Fruit fly (Drosophila melanogaster) whole organism, embryonic: ENCODE results near the gene TwdlQ.

ENCODE experiments used
- Atf6 ChIP-seq: fragments of 200-800 bp; sonication (Bioruptor generic); IDR thresholded peaks from 2 replicates; pipeline ENCODE4 v1.3.6; 2022; ENCODE audit warnings: missing biosample characterization, missing genetic modification characterization
- CG10147 ChIP-seq: fragments of 200-800 bp; sonication (Bioruptor generic); optimal IDR thresholded peaks from 2 replicates; lab custom pipeline; 2019; ENCODE audit warnings: missing biosample characterization, mild to moderate bottlenecking, missing genetic modification characterization, moderate library complexity
- CG11504 ChIP-seq: fragments of 200-800 bp; sonication (Bioruptor generic); optimal IDR thresholded peaks from 3 replicates; lab custom pipeline; 2019; ENCODE audit warnings: missing biosample characterization, mild to moderate bottlenecking, missing genetic modification characterization, moderate library complexity
- CG11723 ChIP-seq: fragments of 200-800 bp; sonication (Bioruptor generic); optimal IDR thresholded peaks from 2 replicates; lab custom pipeline; 2017; ENCODE audit warnings: missing biosample characterization, mild to moderate bottlenecking, missing genetic modification characterization
- CG16779 ChIP-seq: fragments of 200-800 bp; sonication (Bioruptor generic); IDR thresholded peaks from 2 replicates; pipeline ENCODE4 v1.3.6; 2022; ENCODE audit warnings: missing biosample characterization, missing genetic modification characterization
- CG16815 ChIP-seq: fragments of 200-800 bp; sonication (Bioruptor generic); optimal IDR thresholded peaks from 3 replicates; lab custom pipeline; 2017; ENCODE audit warnings: missing biosample characterization, mild to moderate bottlenecking, missing genetic modification characterization
- CG17328 ChIP-seq: fragments of 200-800 bp; sonication (Bioruptor generic); IDR thresholded peaks from 2 replicates; pipeline ENCODE4 v1.3.6; 2022; ENCODE audit warnings: missing biosample characterization, missing genetic modification characterization
- CG18476 ChIP-seq: fragments of 200-800 bp; sonication (Bioruptor generic); optimal IDR thresholded peaks from 2 replicates; lab custom pipeline; 2016; ENCODE audit warnings: missing biosample characterization, mild to moderate bottlenecking, missing genetic modification characterization
- CG2120 ChIP-seq: fragments of 200-800 bp; sonication (Bioruptor generic); optimal IDR thresholded peaks from 3 replicates; lab custom pipeline; 2016; ENCODE audit warnings: missing biosample characterization, missing genetic modification characterization
- CG3281 ChIP-seq: fragments of 200-800 bp; sonication (Bioruptor generic); optimal IDR thresholded peaks from 3 replicates; lab custom pipeline; 2017; ENCODE audit warnings: missing biosample characterization, mild to moderate bottlenecking, missing genetic modification characterization
- CG3838 ChIP-seq: fragments of 200-800 bp; sonication (Bioruptor generic); optimal IDR thresholded peaks from 3 replicates; lab custom pipeline; 2016; ENCODE audit warnings: missing biosample characterization, missing genetic modification characterization
- CG7271 ChIP-seq: fragments of 200-800 bp; sonication (Bioruptor generic); optimal IDR thresholded peaks from 2 replicates; lab custom pipeline; 2018; ENCODE audit warnings: missing biosample characterization, mild to moderate bottlenecking, missing genetic modification characterization, moderate library complexity
- CG7963 ChIP-seq: fragments of 200-800 bp; sonication (Bioruptor generic); IDR thresholded peaks from 3 replicates; pipeline ENCODE4 v1.3.6; 2022; ENCODE audit warnings: missing biosample characterization, missing genetic modification characterization; ENCODE audit not compliant: partially characterized antibody
- CG8089 ChIP-seq: fragments of 200-800 bp; sonication (Bioruptor generic); optimal IDR thresholded peaks from 3 replicates; lab custom pipeline; 2016; ENCODE audit warnings: missing biosample characterization, missing genetic modification characterization
- CG9817 ChIP-seq: fragments of 200-800 bp; sonication (Bioruptor generic); optimal IDR thresholded peaks from 2 replicates; lab custom pipeline; 2018; ENCODE audit warnings: missing biosample characterization, mild to moderate bottlenecking, missing genetic modification characterization, moderate library complexity
- CG9932 ChIP-seq: fragments of 200-800 bp; sonication (Bioruptor generic); IDR thresholded peaks from 2 replicates; pipeline ENCODE4 v1.3.6; 2022; ENCODE audit warnings: missing biosample characterization, missing genetic modification characterization
- Deaf1 ChIP-seq: fragments of 200-800 bp; optimal IDR thresholded peaks from 3 replicates; lab custom pipeline; 2019; ENCODE audit warnings: missing biosample characterization, mild to moderate bottlenecking, missing genetic modification characterization, moderate library complexity
- ERR ChIP-seq: fragments of 200-800 bp; sonication (Bioruptor generic); optimal IDR thresholded peaks from 2 replicates; lab custom pipeline; 2016; ENCODE audit warnings: missing biosample characterization, missing genetic modification characterization
- Fer1 ChIP-seq: fragments of 200-800 bp; sonication (Bioruptor generic); optimal IDR thresholded peaks from 2 replicates; lab custom pipeline; 2017; ENCODE audit warnings: missing biosample characterization, mild to moderate bottlenecking, missing genetic modification characterization
- HHEX ChIP-seq: fragments of 200-800 bp; sonication (Bioruptor generic); optimal IDR thresholded peaks from 3 replicates; lab custom pipeline; 2017; ENCODE audit warnings: missing biosample characterization, mild to moderate bottlenecking, missing genetic modification characterization, missing genetic modification reagents
- Jarid2 ChIP-seq: fragments of 200-800 bp; sonication (Bioruptor generic); optimal IDR thresholded peaks from 3 replicates; lab custom pipeline; 2017; ENCODE audit warnings: mild to moderate bottlenecking, missing biosample characterization, missing genetic modification reagents, missing genetic modification characterization
- Med ChIP-seq: fragments of 200-800 bp; sonication (Bioruptor generic); peaks from one replicate; lab custom pipeline; 2016; ENCODE audit warnings: missing biosample characterization, missing genetic modification characterization, mild to moderate bottlenecking, inconsistent platforms, moderate library complexity
- Oaz ChIP-seq: fragments of 200-800 bp; sonication (Bioruptor generic); IDR thresholded peaks from 2 replicates; pipeline ENCODE4 v1.3.6; 2022; ENCODE audit warnings: missing biosample characterization, missing genetic modification characterization
- Rx ChIP-seq: fragments of 200-800 bp; sonication (Bioruptor generic); IDR thresholded peaks from 2 replicates; pipeline ENCODE4 v1.3.6; 2022; ENCODE audit warnings: missing biosample characterization, missing genetic modification characterization
- Trl ChIP-seq, 3 experiments: fragments of >200 bp in 2 of 3; fragments of 200-800 bp in 1 of 3; sonication (Bioruptor generic) in 1 of 3; optimal IDR thresholded peaks; 2 replicates in 1 of 3; 3 replicates in 2 of 3; lab custom pipeline; 2016 to 2017; ENCODE audit warnings: missing biosample characterization in 1 of 3, missing genetic modification characterization in 1 of 3
- abd-A ChIP-seq: fragments of 200-800 bp; sonication (Bioruptor generic); optimal IDR thresholded peaks from 3 replicates; lab custom pipeline; 2019; ENCODE audit warnings: missing biosample characterization, mild to moderate bottlenecking, missing genetic modification characterization, moderate library complexity
- amos ChIP-seq: fragments of 200-800 bp; sonication (Bioruptor generic); IDR thresholded peaks from 2 replicates; pipeline ENCODE4 v1.3.6; 2022; ENCODE audit warnings: missing biosample characterization, missing genetic modification characterization; ENCODE audit not compliant: partially characterized antibody
- ase ChIP-seq: fragments of 200-800 bp; sonication (Bioruptor generic); IDR thresholded peaks from 3 replicates; pipeline ENCODE4 v1.3.6; 2022; ENCODE audit warnings: missing biosample characterization, missing genetic modification characterization
- caup ChIP-seq: fragments of 200-800 bp; sonication (Bioruptor generic); optimal IDR thresholded peaks from 3 replicates; lab custom pipeline; 2017; ENCODE audit warnings: missing biosample characterization, mild to moderate bottlenecking, missing genetic modification characterization, moderate library complexity; ENCODE audit not compliant: severe bottlenecking
- chinmo ChIP-seq: fragments of 200-800 bp; sonication (Bioruptor generic); IDR thresholded peaks from 4 replicates; pipeline ENCODE4 v1.3.6; 2022; ENCODE audit warnings: missing biosample characterization, missing genetic modification characterization; ENCODE audit not compliant: partially characterized antibody
- dysf ChIP-seq: fragments of 200-800 bp; sonication (Bioruptor generic); IDR thresholded peaks from 3 replicates; pipeline ENCODE4 v1.3.6; 2022; ENCODE audit warnings: missing biosample characterization, missing genetic modification characterization
- ewg ChIP-seq: fragments of 200-800 bp; sonication (Bioruptor generic); optimal IDR thresholded peaks from 3 replicates; lab custom pipeline; 2017; ENCODE audit warnings: mild to moderate bottlenecking, missing biosample characterization, missing genetic modification reagents, missing genetic modification characterization
- exex ChIP-seq: fragments of 200-800 bp; sonication (Bioruptor generic); optimal IDR thresholded peaks from 4 replicates; lab custom pipeline; 2018; ENCODE audit warnings: missing biosample characterization, mild to moderate bottlenecking, missing genetic modification characterization, moderate library complexity
- fd102C ChIP-seq: fragments of 200-800 bp; sonication (Bioruptor generic); optimal IDR thresholded peaks from 2 replicates; lab custom pipeline; 2018; ENCODE audit warnings: missing biosample characterization, mild to moderate bottlenecking, missing genetic modification characterization, moderate library complexity
- gem ChIP-seq: fragments of 200-800 bp; sonication (Bioruptor generic); optimal IDR thresholded peaks from 2 replicates; lab custom pipeline; 2019; ENCODE audit warnings: missing biosample characterization, mild to moderate bottlenecking, missing genetic modification characterization, moderate library complexity
- knrl ChIP-seq: fragments of 200-800 bp; sonication (Bioruptor generic); IDR thresholded peaks from 3 replicates; pipeline ENCODE4 v1.3.6; 2022; ENCODE audit warnings: missing biosample characterization, missing genetic modification characterization; ENCODE audit not compliant: partially characterized antibody
- lab ChIP-seq: fragments of 200-800 bp; sonication (Bioruptor generic); optimal IDR thresholded peaks from 3 replicates; lab custom pipeline; 2017; ENCODE audit warnings: missing biosample characterization, missing genetic modification characterization, mild to moderate bottlenecking, moderate library complexity, missing genetic modification reagents
- luna ChIP-seq: fragments of 200-800 bp; sonication (Bioruptor generic); optimal IDR thresholded peaks from 2 replicates; lab custom pipeline; 2016; ENCODE audit warnings: missing biosample characterization, missing genetic modification characterization
- mirr ChIP-seq: fragments of 200-800 bp; sonication (Bioruptor generic); optimal IDR thresholded peaks from 3 replicates; lab custom pipeline; 2018; ENCODE audit warnings: missing biosample characterization, mild to moderate bottlenecking, missing genetic modification characterization
- nmo ChIP-seq: fragments of 200-800 bp; sonication (Bioruptor generic); optimal IDR thresholded peaks from 2 replicates; lab custom pipeline; 2018; ENCODE audit warnings: missing biosample characterization, mild to moderate bottlenecking, missing genetic modification characterization, moderate library complexity
- rib ChIP-seq: fragments of 200-800 bp; sonication (Bioruptor generic); IDR thresholded peaks from 2 replicates; pipeline ENCODE4 v1.3.6; 2022; ENCODE audit warnings: missing biosample characterization, missing genetic modification characterization
- scrt ChIP-seq: fragments of 200-800 bp; sonication (Bioruptor generic); optimal IDR thresholded peaks from 2 replicates; lab custom pipeline; 2018; ENCODE audit warnings: missing biosample characterization, mild to moderate bottlenecking, missing genetic modification characterization, moderate library complexity
- slbo ChIP-seq: fragments of 200-800 bp; sonication (Bioruptor generic); IDR thresholded peaks from 2 replicates; pipeline ENCODE4 v1.3.6; 2022; ENCODE audit warnings: missing biosample characterization, missing genetic modification characterization
- sqz ChIP-seq: fragments of 200-800 bp; sonication (Bioruptor generic); optimal IDR thresholded peaks from 3 replicates; lab custom pipeline; 2018; ENCODE audit warnings: missing biosample characterization, mild to moderate bottlenecking, missing genetic modification characterization
- wor ChIP-seq: fragments of 200-800 bp; sonication (Bioruptor generic); IDR thresholded peaks from 2 replicates; pipeline ENCODE4 v1.3.6; 2022; ENCODE audit warnings: missing biosample characterization, missing genetic modification characterization
- zen2 ChIP-seq: fragments of 200-800 bp; sonication (Bioruptor generic); IDR thresholded peaks from 3 replicates; pipeline ENCODE4 v1.3.6; 2022; ENCODE audit warnings: missing biosample characterization, missing genetic modification characterization; ENCODE audit not compliant: partially characterized antibody

TwdlQ gene

dm6 chr3R:26690197-26690596, 3.2 kb downstream of the TwdlQ start (continued):
- TF ChIP-seq CG11504 (tag; lab: Kevin White, UChicago) (peak; percentile 34), CG7271 (tag; lab: Kevin White, UChicago) (no peak), exex (tag; lab: Kevin White, UChicago) (no peak), zen2 (GFP tag; lab: Robert Waterston, UW) (no peak), slbo (peak; percentile 31; the same call in 1 of the 2 replicates), Fer1 (peak; percentile 11), rib (GFP tag; lab: Robert Waterston, UW) (no peak), CG18476 (GFP tag; lab: Kevin White, UChicago) (no peak), knrl (GFP tag; lab: Robert Waterston, UW) (no peak), CG10147 (GFP tag; lab: Kevin White, UChicago) (peak; percentile 15), nmo (GFP tag; lab: Kevin White, UChicago) (no peak), dysf (GFP tag; lab: Robert Waterston, UW) (peak; percentile 36; the same call in 1 of the 3 replicates), CG9817 (peak; percentile 18)

dm6 chr3R:26681947-26682346, 11.4 kb downstream of the TwdlQ start, which contains the start of gene beat-VII:
TSS of gene beat-VII (minus strand) at chr3R:26681966.
- TF ChIP-seq CG16815 = no peak
- TF ChIP-seq Deaf1 (tag; lab: Kevin White, UChicago) = peak; percentile 74
- peak; percentile 77; the same call in 1 of the 2 replicates for TF ChIP-seq CG16779 (GFP tag; lab: Robert Waterston, UW)
- TF ChIP-seq Trl (optimal IDR thresholded peaks at IDR 0.05; lab: Kevin White, UChicago) = peak; percentile 31 to 43
- no peak for TF ChIP-seq Trl (GFP tag; optimal IDR thresholded peaks at IDR 0.05; lab: Kevin White, UChicago)
- peak; percentile 100 for TF ChIP-seq scrt (GFP tag; lab: Kevin White, UChicago)
- 0 out of 2 replicates have a peak, but pooled peaks have one; percentile 21 for TF ChIP-seq CG9932
- TF ChIP-seq Jarid2 (GFP tag; lab: Kevin White, UChicago) = peak; percentile 18
- peak; percentile 2 for TF ChIP-seq ewg
- no peak for TF ChIP-seq fd102C (GFP tag; lab: Kevin White, UChicago)
- 0 out of 2 replicates have a peak, but pooled peaks have one; percentile 3 for TF ChIP-seq amos (GFP tag; lab: Robert Waterston, UW)
- no peak for TF ChIP-seq CG7963
- 0 out of 4 replicates have a peak, but pooled peaks have one; percentile 56 for TF ChIP-seq chinmo (GFP tag; lab: Robert Waterston, UW)
- TF ChIP-seq abd-A (tag; lab: Kevin White, UChicago) = peak; percentile 9

dm6 chr3R:26671525-26672132, 21.8 kb downstream of the TwdlQ start:
- TF ChIP-seq HHEX (GFP tag; lab: Kevin White, UChicago) (peak; percentile 12), scrt (GFP tag; lab: Kevin White, UChicago) (peak; percentile 24), Atf6 (GFP tag; lab: Robert Waterston, UW) (no peak), CG3281 (peak; percentile 53), caup (GFP tag; lab: Kevin White, UChicago) (peak; percentile 11), CG8089 (GFP tag; lab: Kevin White, UChicago) (no peak), CG17328 (no peak), ERR (GFP tag; lab: Kevin White, UChicago) (no peak), CG2120 (peak; percentile 29), wor (no peak), CG3838 (GFP tag; lab: Kevin White, UChicago) (no peak), mirr (GFP tag; lab: Kevin White, UChicago) (peak; percentile 37), lab (GFP tag; lab: Kevin White, UChicago) (peak; percentile 60), Rx (GFP tag; lab: Robert Waterston, UW) (no peak), luna (GFP tag; lab: Kevin White, UChicago) (no peak), Oaz (GFP tag; lab: Robert Waterston, UW) (no peak), sqz (GFP tag; lab: Kevin White, UChicago) (no peak), ase (no peak), Med (peak; percentile 80), CG11723 (no peak), gem (peak; percentile 41)
